Fruit fly (Drosophila melanogaster): ENCODE results near the gene dac.

DNA sequence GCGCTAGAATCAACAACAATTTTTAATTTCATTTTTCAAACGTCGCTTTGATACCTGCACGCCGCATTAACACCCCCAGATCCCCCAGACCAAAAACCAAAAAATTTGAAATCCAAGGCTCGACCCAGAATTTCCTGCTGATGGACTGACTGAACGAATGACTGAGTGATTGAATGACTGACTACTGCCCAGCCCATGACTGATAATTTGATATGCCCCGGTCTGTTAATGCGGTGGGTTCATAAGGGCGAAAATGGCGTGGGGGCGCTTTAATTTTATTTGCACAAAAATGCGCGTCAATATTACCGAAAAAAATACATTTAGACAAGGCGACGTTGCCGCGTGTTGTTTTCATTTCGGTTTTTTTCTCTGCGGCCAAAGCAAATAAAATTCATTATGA, 43.2 kb downstream of the dac start:
- no peak for TF ChIP-seq CG8478 (optimal IDR thresholded peaks at IDR 0.05)
- no peak for TF ChIP-seq CTCF (optimal IDR thresholded peaks at IDR 0.05)

Measured in S2 (cell line).